Worm (Caenorhabditis elegans) whole organism, L4/young adult: Measurements from ENCODE around the gene F35A5.2.

Experiments
- W03F9.2 ChIP-seq: fragments of 150-350 bp; optimal IDR thresholded peaks from 2 replicates; lab custom pipeline; 2014; ENCODE audit warnings: missing biosample characterization, missing genetic modification characterization
- dao-5 ChIP-seq: sonication (generic microtip); optimal IDR thresholded peaks from 2 replicates; lab custom pipeline; 2016; ENCODE audit warnings: missing genotype, missing genetic modification characterization, moderate library complexity, missing compliant biosample characterization
- him-1 ChIP-seq: sonication (generic microtip); optimal IDR thresholded peaks from 2 replicates; lab custom pipeline; 2016; ENCODE audit warnings: missing genotype, missing genetic modification reagents, missing genetic modification characterization, missing compliant biosample characterization

DNA sequence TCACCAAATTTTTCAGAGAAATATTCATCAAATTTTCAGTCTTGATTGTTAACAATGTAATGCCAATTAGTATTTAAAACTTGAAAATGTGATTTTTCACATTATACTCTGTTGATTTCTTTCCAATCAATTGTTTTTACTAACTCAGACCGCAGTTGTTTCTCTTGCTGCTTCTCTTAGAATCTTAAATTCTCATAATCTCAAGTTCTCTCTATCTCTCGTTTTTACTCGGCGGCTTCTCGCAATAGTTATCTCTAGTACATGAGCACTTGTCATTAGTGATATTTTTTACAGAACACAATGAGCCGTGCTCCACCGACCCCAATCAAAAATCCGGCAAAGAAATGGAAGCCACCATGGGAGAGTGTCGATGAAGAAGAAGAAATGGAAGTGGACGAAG, 2.2 kb downstream of the F35A5.2 start, which contains the start of gene F35A5.1:
- no peak for TF ChIP-seq W03F9.2 (tag; lab: Kevin White, UChicago)
- TF ChIP-seq dao-5 (tag; lab: Kevin White, UChicago), result no peak
- no peak for TF ChIP-seq him-1 (tag; lab: Kevin White, UChicago)
